Fruit fly (Drosophila melanogaster): Measurements from ENCODE around the gene CG2604.

The CG2604 gene

dm6 chr3R:5264251-5265098, 41.3 kb upstream of the CG2604 start (continued):
- TF ChIP-seq sima (GFP tag; optimal IDR thresholded peaks at IDR 0.05): no peak
- TF ChIP-seq Ptx1 (GFP tag; IDR thresholded peaks at IDR 0.05): no peak
- TF ChIP-seq abd-A (tag; optimal IDR thresholded peaks at IDR 0.05): no peak
- no peak for TF ChIP-seq CG16815 (GFP tag; optimal IDR thresholded peaks at IDR 0.05)
- TF ChIP-seq CG6854 (GFP tag; optimal IDR thresholded peaks at IDR 0.05): peak; percentile 33
- TF ChIP-seq psq (GFP tag; optimal IDR thresholded peaks at IDR 0.05): no peak
- no peak for TF ChIP-seq salm (tag; optimal IDR thresholded peaks at IDR 0.05)
- TF ChIP-seq HLHmδ (GFP tag; optimal IDR thresholded peaks at IDR 0.05): peak; percentile 48
- no peak for TF ChIP-seq Doc2 (GFP tag; IDR thresholded peaks at IDR 0.05)
- TF ChIP-seq CG9817 (tag; optimal IDR thresholded peaks at IDR 0.05): peak; percentile 6
- no peak for TF ChIP-seq dimm (GFP tag; IDR thresholded peaks at IDR 0.05)
- TF ChIP-seq CG12104 (GFP tag; optimal IDR thresholded peaks at IDR 0.05): peak; percentile 32
- peak; percentile 35 for TF ChIP-seq CG13894 (tag; optimal IDR thresholded peaks at IDR 0.05)
- TF ChIP-seq sob (GFP tag; IDR thresholded peaks at IDR 0.05): no peak
- TF ChIP-seq zfh1 (GFP tag; IDR thresholded peaks at IDR 0.05): 0 out of 3 replicates have a peak, but pooled peaks have one; percentile 32
- no peak for TF ChIP-seq CG32767 (GFP tag; IDR thresholded peaks at IDR 0.05)
- no peak for TF ChIP-seq nerfin-2 (GFP tag; IDR thresholded peaks at IDR 0.05; ENCODE audit: partially characterized antibody)
- TF ChIP-seq dysf (GFP tag; IDR thresholded peaks at IDR 0.05): no peak
- no peak for TF ChIP-seq Spps (tag; optimal IDR thresholded peaks at IDR 0.05)
- TF ChIP-seq CG2199 (GFP tag; IDR thresholded peaks at IDR 0.05): 0 out of 3 replicates have a peak, but pooled peaks have one; percentile 59
- no peak for TF ChIP-seq CG16779 (GFP tag; IDR thresholded peaks at IDR 0.05)
- TF ChIP-seq Dek (tag; optimal IDR thresholded peaks at IDR 0.05): peak; percentile 42
- TF ChIP-seq dpn (GFP tag; optimal IDR thresholded peaks at IDR 0.05): peak; percentile 23 to 37
- TF ChIP-seq CHES-1-like (GFP tag; optimal IDR thresholded peaks at IDR 0.05): peak; percentile 31
- no peak for TF ChIP-seq CG6254 (GFP tag; optimal IDR thresholded peaks at IDR 0.05)
- TF ChIP-seq ken (GFP tag; IDR thresholded peaks at IDR 0.05): no peak
- no peak for TF ChIP-seq Blimp-1 (GFP tag; optimal IDR thresholded peaks at IDR 0.05)
- no peak for TF ChIP-seq Scr (GFP tag; IDR thresholded peaks at IDR 0.05; ENCODE audit: partially characterized antibody)
- TF ChIP-seq Usf (GFP tag; optimal IDR thresholded peaks at IDR 0.05): no peak
- TF ChIP-seq CG11560 (tag; IDR thresholded peaks at IDR 0.05): no peak
- TF ChIP-seq vnd (GFP tag; IDR thresholded peaks at IDR 0.05; ENCODE audit: partially characterized antibody): no peak
- TF ChIP-seq row (GFP tag; IDR thresholded peaks at IDR 0.05): peak; percentile 96
- TF ChIP-seq CG6683 (GFP tag; optimal IDR thresholded peaks at IDR 0.05): no peak
- TF ChIP-seq pnt (GFP tag; optimal IDR thresholded peaks at IDR 0.05): no peak
- no peak for TF ChIP-seq CG6175 (GFP tag; IDR thresholded peaks at IDR 0.05)
- TF ChIP-seq CG4854 (GFP tag; optimal IDR thresholded peaks at IDR 0.05): no peak
- no peak for TF ChIP-seq CG11695 (GFP tag; IDR thresholded peaks at IDR 0.05)
- peak; percentile 31 for TF ChIP-seq NC2β (GFP tag; optimal IDR thresholded peaks at IDR 0.05)
- no peak for TF ChIP-seq CG6654 (GFP tag; optimal IDR thresholded peaks at IDR 0.05)
- no peak for TF ChIP-seq NFAT (GFP tag; IDR thresholded peaks at IDR 0.05)
- no peak for TF ChIP-seq dan (GFP tag; IDR thresholded peaks at IDR 0.05)
- no peak for TF ChIP-seq Fer2 (tag; optimal IDR thresholded peaks at IDR 0.05)
- no peak for TF ChIP-seq slou (GFP tag; optimal IDR thresholded peaks at IDR 0.05)
- no peak for TF ChIP-seq al (GFP tag; IDR thresholded peaks at IDR 0.05)
- TF ChIP-seq Camta (GFP tag; optimal IDR thresholded peaks at IDR 0.05): no peak
- peak; percentile 7 for TF ChIP-seq CG1602 (GFP tag; optimal IDR thresholded peaks at IDR 0.05)
- TF ChIP-seq Doc3 (GFP tag; IDR thresholded peaks at IDR 0.05; ENCODE audit: partially characterized antibody): 0 out of 3 replicates have a peak, but pooled peaks have one; percentile 4
- TF ChIP-seq MTF-1 (GFP tag; optimal IDR thresholded peaks at IDR 0.05; ENCODE audit: borderline replicate concordance): no peak
- no peak for TF ChIP-seq CG17186 (GFP tag; optimal IDR thresholded peaks at IDR 0.05)
